Fruit fly (Drosophila melanogaster) whole organism, embryonic: ENCODE data around the gene CG1971.
A peak's percentile ranks its signal among the peaks of the same experiment; 100 is the strongest.

ENCODE experiments used
- Blimp-1 ChIP-seq: fragments of 200-800 bp; sonication (Bioruptor generic); optimal IDR thresholded peaks from 3 replicates; lab custom pipeline; 2018; ENCODE audit warnings: missing biosample characterization, missing genetic modification characterization, mild to moderate bottlenecking, moderate library complexity, missing genetic modification reagents
- CG1024 ChIP-seq: fragments of 200-800 bp; sonication (Bioruptor generic); IDR thresholded peaks from 2 replicates; pipeline ENCODE4 v1.3.6; 2022; ENCODE audit warnings: missing biosample characterization, missing genetic modification characterization
- CG10366 ChIP-seq: fragments of 200-800 bp; sonication (Bioruptor generic); IDR thresholded peaks from 2 replicates; pipeline ENCODE4 v1.3.6; 2022; ENCODE audit warnings: missing biosample characterization, missing genetic modification characterization
- CG12104 ChIP-seq: fragments of 200-800 bp; sonication (Bioruptor generic); optimal IDR thresholded peaks from 3 replicates; lab custom pipeline; 2016; ENCODE audit warnings: missing biosample characterization, missing genetic modification characterization
- CG1233 ChIP-seq: fragments of 200-800 bp; sonication (Bioruptor generic); optimal IDR thresholded peaks from 4 replicates; lab custom pipeline; 2018; ENCODE audit warnings: missing biosample characterization, mild to moderate bottlenecking, missing genetic modification characterization
- CG13894 ChIP-seq: fragments of 200-800 bp; sonication (Bioruptor generic); optimal IDR thresholded peaks from 3 replicates; lab custom pipeline; 2018; ENCODE audit warnings: missing biosample characterization, mild to moderate bottlenecking, missing genetic modification characterization, moderate library complexity
- CG14860 ChIP-seq: fragments of 200-800 bp; sonication (Bioruptor generic); IDR thresholded peaks from 3 replicates; pipeline ENCODE4 v1.3.6; 2022; ENCODE audit warnings: missing biosample characterization, missing genetic modification characterization; ENCODE audit not compliant: partially characterized antibody
- CG14965 ChIP-seq: fragments of 200-800 bp; sonication (Bioruptor generic); optimal IDR thresholded peaks from 2 replicates; lab custom pipeline; 2016; ENCODE audit warnings: missing biosample characterization, missing genetic modification characterization, borderline replicate concordance
- CG15696 ChIP-seq: fragments of 200-800 bp; sonication (Bioruptor generic); optimal IDR thresholded peaks from 2 replicates; lab custom pipeline; 2019; ENCODE audit warnings: missing biosample characterization, mild to moderate bottlenecking, missing genetic modification characterization, moderate library complexity
- CG1647 ChIP-seq: fragments of 200-800 bp; sonication (Bioruptor generic); optimal IDR thresholded peaks from 3 replicates; lab custom pipeline; 2016; ENCODE audit warnings: missing biosample characterization, missing genetic modification characterization
- CG17829 ChIP-seq: fragments of 200-800 bp; optimal IDR thresholded peaks from 2 replicates; lab custom pipeline; 2019; ENCODE audit warnings: missing biosample characterization, mild to moderate bottlenecking, missing genetic modification characterization, moderate library complexity
- CG31388 ChIP-seq: fragments of 200-800 bp; sonication (Bioruptor generic); optimal IDR thresholded peaks from 2 replicates; lab custom pipeline; 2016; ENCODE audit warnings: missing biosample characterization, missing genetic modification characterization
- CG7357 ChIP-seq: fragments of 200-800 bp; sonication (Bioruptor generic); IDR thresholded peaks from 3 replicates; pipeline ENCODE4 v1.3.6; 2022; ENCODE audit warnings: missing biosample characterization, missing genetic modification characterization
- CG7839 ChIP-seq: fragments of 200-800 bp; sonication (Bioruptor generic); optimal IDR thresholded peaks from 3 replicates; lab custom pipeline; 2018; ENCODE audit warnings: missing biosample characterization, mild to moderate bottlenecking, missing genetic modification characterization, moderate library complexity
- CG9876 ChIP-seq: fragments of 200-800 bp; sonication (Bioruptor generic); optimal IDR thresholded peaks from 2 replicates; lab custom pipeline; 2016; ENCODE audit warnings: missing biosample characterization, missing genetic modification characterization
- D19B ChIP-seq: fragments of 200-800 bp; sonication (Bioruptor generic); optimal IDR thresholded peaks from 2 replicates; lab custom pipeline; 2017; ENCODE audit warnings: missing biosample characterization, mild to moderate bottlenecking, missing genetic modification characterization
- Dp ChIP-seq: fragments of 200-800 bp; sonication (Bioruptor generic); optimal IDR thresholded peaks from 2 replicates; lab custom pipeline; 2018; ENCODE audit warnings: missing biosample characterization, mild to moderate bottlenecking, missing genetic modification characterization, moderate library complexity
- E2f1 ChIP-seq: fragments of 200-800 bp; sonication (Bioruptor generic); IDR thresholded peaks from 2 replicates; pipeline ENCODE4 v1.3.6; 2022; ENCODE audit warnings: missing biosample characterization, missing genetic modification characterization
- Ets97D ChIP-seq: fragments of 200-800 bp; sonication (Bioruptor generic); optimal IDR thresholded peaks from 3 replicates; lab custom pipeline; 2016; ENCODE audit warnings: missing biosample characterization, missing genetic modification characterization
- HLH3B ChIP-seq: fragments of 200-800 bp; sonication (Bioruptor generic); IDR thresholded peaks from 2 replicates; pipeline ENCODE4 v1.3.6; 2022; ENCODE audit warnings: missing biosample characterization, missing genetic modification characterization
- Hr3 ChIP-seq: fragments of 200-800 bp; sonication (Bioruptor generic); optimal IDR thresholded peaks from 3 replicates; lab custom pipeline; 2016; ENCODE audit warnings: missing biosample characterization, missing genetic modification characterization
- Lim3 ChIP-seq: fragments of 200-800 bp; sonication (Bioruptor generic); IDR thresholded peaks from 2 replicates; pipeline ENCODE4 v1.3.6; 2022; ENCODE audit warnings: missing biosample characterization, missing genetic modification characterization
- Mes4 ChIP-seq: fragments of 200-800 bp; sonication (Bioruptor generic); optimal IDR thresholded peaks from 2 replicates; lab custom pipeline; 2016; ENCODE audit warnings: missing biosample characterization, missing genetic modification characterization
- NK7.1 ChIP-seq: fragments of 200-800 bp; sonication (Bioruptor generic); optimal IDR thresholded peaks from 3 replicates; lab custom pipeline; 2016; ENCODE audit warnings: missing biosample characterization, missing genetic modification characterization
- Rx ChIP-seq: fragments of 200-800 bp; sonication (Bioruptor generic); IDR thresholded peaks from 2 replicates; pipeline ENCODE4 v1.3.6; 2022; ENCODE audit warnings: missing biosample characterization, missing genetic modification characterization
- ase ChIP-seq: fragments of 200-800 bp; sonication (Bioruptor generic); IDR thresholded peaks from 3 replicates; pipeline ENCODE4 v1.3.6; 2022; ENCODE audit warnings: missing biosample characterization, missing genetic modification characterization
- ash1 ChIP-seq: fragments of 200-800 bp; sonication (Bioruptor generic); optimal IDR thresholded peaks from 2 replicates; lab custom pipeline; 2018; ENCODE audit warnings: missing biosample characterization, mild to moderate bottlenecking, missing genetic modification characterization
- bab2 ChIP-seq: fragments of 200-800 bp; sonication (Bioruptor generic); optimal IDR thresholded peaks from 2 replicates; lab custom pipeline; 2016; ENCODE audit warnings: missing biosample characterization, missing genetic modification characterization
- bowl ChIP-seq: fragments of 200-800 bp; sonication (Bioruptor generic); IDR thresholded peaks from 2 replicates; pipeline ENCODE4 v1.3.6; 2022; ENCODE audit warnings: missing biosample characterization, missing genetic modification characterization
- disco-r ChIP-seq: fragments of 200-800 bp; sonication (Bioruptor generic); optimal IDR thresholded peaks from 2 replicates; lab custom pipeline; 2016; ENCODE audit warnings: missing biosample characterization, missing genetic modification characterization
- fd64A ChIP-seq: fragments of 200-800 bp; sonication (Bioruptor generic); optimal IDR thresholded peaks from 3 replicates; lab custom pipeline; 2018; ENCODE audit warnings: missing biosample characterization, mild to moderate bottlenecking, missing genetic modification characterization
- gem ChIP-seq: fragments of 200-800 bp; sonication (Bioruptor generic); optimal IDR thresholded peaks from 2 replicates; lab custom pipeline; 2019; ENCODE audit warnings: missing biosample characterization, mild to moderate bottlenecking, missing genetic modification characterization, moderate library complexity
- gt ChIP-seq: fragments of 200-800 bp; sonication (Bioruptor generic); IDR thresholded peaks from 2 replicates; pipeline ENCODE4 v1.3.6; 2022; ENCODE audit warnings: missing biosample characterization, missing genetic modification characterization
- jumu ChIP-seq: fragments of 200-800 bp; sonication (Bioruptor generic); optimal IDR thresholded peaks from 3 replicates; lab custom pipeline; 2016; ENCODE audit warnings: missing biosample characterization, missing genetic modification characterization
- lov ChIP-seq, 2 experiments: fragments of 200-800 bp in 1 of 2; fragments of >200 bp in 1 of 2; sonication (Bioruptor generic) in 1 of 2; IDR thresholded peaks in 1 of 2; optimal IDR thresholded peaks in 1 of 2; 2 replicates in 1 of 2; 3 replicates in 1 of 2; pipeline versions ENCODE4 v1.3.6 to Lab custom; 2017 to 2022; ENCODE audit warnings: missing biosample characterization in 1 of 2, missing genetic modification characterization in 1 of 2
- mirr ChIP-seq: fragments of 200-800 bp; sonication (Bioruptor generic); optimal IDR thresholded peaks from 3 replicates; lab custom pipeline; 2018; ENCODE audit warnings: missing biosample characterization, mild to moderate bottlenecking, missing genetic modification characterization
- p53 ChIP-seq: fragments of 200-800 bp; sonication (Bioruptor generic); optimal IDR thresholded peaks from 2 replicates; lab custom pipeline; 2016; ENCODE audit warnings: missing biosample characterization, missing genetic modification characterization
- peb ChIP-seq: fragments of 200-800 bp; sonication (Bioruptor generic); IDR thresholded peaks from 2 replicates; pipeline ENCODE4 v1.3.6; 2022; ENCODE audit warnings: missing biosample characterization, missing genetic modification characterization
- pita ChIP-seq: fragments of 200-800 bp; sonication (Bioruptor generic); optimal IDR thresholded peaks from 2 replicates; lab custom pipeline; 2017; ENCODE audit warnings: missing biosample characterization, mild to moderate bottlenecking, missing genetic modification characterization
- row ChIP-seq: fragments of 200-800 bp; sonication (Bioruptor generic); IDR thresholded peaks from 3 replicates; pipeline ENCODE4 v1.3.6; 2022; ENCODE audit warnings: missing biosample characterization, missing genetic modification characterization
- sd ChIP-seq: fragments of 200-800 bp; sonication (Bioruptor generic); optimal IDR thresholded peaks from 3 replicates; lab custom pipeline; 2018; ENCODE audit warnings: missing biosample characterization, mild to moderate bottlenecking, missing genetic modification characterization, moderate library complexity
- sima ChIP-seq: fragments of 200-800 bp; sonication (Bioruptor generic); optimal IDR thresholded peaks from 2 replicates; lab custom pipeline; 2016; ENCODE audit warnings: missing biosample characterization, missing genetic modification characterization
- sisA ChIP-seq: fragments of 200-800 bp; sonication (Bioruptor generic); IDR thresholded peaks from 2 replicates; pipeline ENCODE4 v1.3.6; 2022; ENCODE audit warnings: missing biosample characterization, missing genetic modification characterization
- ssp ChIP-seq: fragments of 200-800 bp; sonication (Bioruptor generic); IDR thresholded peaks from 2 replicates; pipeline ENCODE4 v1.3.6; 2022; ENCODE audit warnings: missing biosample characterization, missing genetic modification characterization
- tap ChIP-seq: fragments of 200-800 bp; optimal IDR thresholded peaks from 3 replicates; lab custom pipeline; 2019; ENCODE audit warnings: missing biosample characterization, mild to moderate bottlenecking, missing genetic modification characterization, moderate library complexity
- tgo ChIP-seq: fragments of 200-800 bp; sonication (Bioruptor generic); IDR thresholded peaks from 3 replicates; pipeline ENCODE4 v1.3.6; 2022; ENCODE audit warnings: missing biosample characterization, missing genetic modification characterization
- tna ChIP-seq: fragments of 200-800 bp; sonication (Bioruptor generic); IDR thresholded peaks from 2 replicates; pipeline ENCODE4 v1.3.6; 2022; ENCODE audit warnings: missing biosample characterization, missing genetic modification characterization; ENCODE audit not compliant: partially characterized antibody
- tup ChIP-seq: fragments of 200-800 bp; sonication (Bioruptor generic); optimal IDR thresholded peaks from 2 replicates; lab custom pipeline; 2016; ENCODE audit warnings: missing biosample characterization, mild to moderate bottlenecking, missing genetic modification characterization, moderate library complexity
- unpg ChIP-seq: fragments of 200-800 bp; sonication (Bioruptor generic); optimal IDR thresholded peaks from 3 replicates; lab custom pipeline; 2018; ENCODE audit warnings: missing biosample characterization, mild to moderate bottlenecking, missing genetic modification characterization, moderate library complexity

The CG1971 gene

dm6 chr3R:31776583-31777362 is 28.5 kb upstream of the CG1971 start, which contains the start of the genes CG2126 and faf (continued):
- no peak for TF ChIP-seq peb
- TF ChIP-seq CG14965: no peak
- peak; percentile 43 for TF ChIP-seq D19B
- TF ChIP-seq Hr3 (GFP tag; lab: Kevin White, UChicago): peak; percentile 78
- no peak for TF ChIP-seq fd64A (GFP tag; lab: Kevin White, UChicago)
- peak; percentile 78 for TF ChIP-seq Blimp-1 (GFP tag; lab: Kevin White, UChicago)
- TF ChIP-seq CG12104 (GFP tag; lab: Kevin White, UChicago): peak; percentile 75
- no peak for TF ChIP-seq sd
- TF ChIP-seq disco-r (GFP tag; lab: Kevin White, UChicago): no peak
- no peak for TF ChIP-seq CG1024
- no peak for TF ChIP-seq tup
- TF ChIP-seq jumu: peak; percentile 12
- TF ChIP-seq Lim3 (GFP tag; lab: Robert Waterston, UW): no peak
- TF ChIP-seq tap (tag; lab: Kevin White, UChicago): no peak
- TF ChIP-seq sisA (GFP tag; lab: Robert Waterston, UW): peak; percentile 64
- no peak for TF ChIP-seq Mes4 (GFP tag; lab: Kevin White, UChicago)
- peak; percentile 47; the same call in 1 of the 3 replicates for TF ChIP-seq CG7357 (GFP tag; lab: Robert Waterston, UW)
- no peak for TF ChIP-seq ash1 (GFP tag; lab: Kevin White, UChicago)
- TF ChIP-seq gem (tag; lab: Kevin White, UChicago): peak; percentile 91
- TF ChIP-seq bowl: 0 out of 2 replicates have a peak, but pooled peaks have one; percentile 32
- TF ChIP-seq CG17829 (tag; lab: Kevin White, UChicago): peak; percentile 89
- TF ChIP-seq E2f1 (GFP tag; lab: Robert Waterston, UW): peak; percentile 66
- no peak for TF ChIP-seq pita (GFP tag; lab: Kevin White, UChicago)
- TF ChIP-seq Ets97D: peak; percentile 60
- TF ChIP-seq bab2 (GFP tag; lab: Kevin White, UChicago): peak; percentile 52
- peak; percentile 48 for TF ChIP-seq CG31388 (GFP tag; lab: Kevin White, UChicago)
- TF ChIP-seq p53: no peak
- peak; percentile 59 for TF ChIP-seq Rx
- TF ChIP-seq CG1233 (GFP tag; lab: Kevin White, UChicago): peak; percentile 71
- peak; percentile 69 for TF ChIP-seq CG10366 (GFP tag; lab: Robert Waterston, UW)
- no peak for TF ChIP-seq sima (GFP tag; lab: Kevin White, UChicago)
- no peak for TF ChIP-seq lov (optimal IDR thresholded peaks at IDR 0.05; lab: Kevin White, UChicago)
- TF ChIP-seq lov (GFP tag; IDR thresholded peaks at IDR 0.05; lab: Robert Waterston, UW): 0 out of 3 replicates have a peak, but pooled peaks have one; percentile 41
- peak; percentile 83 for TF ChIP-seq CG7839 (tag; lab: Kevin White, UChicago)
- peak; percentile 60; the same call in 1 of the 2 replicates for TF ChIP-seq HLH3B (GFP tag; lab: Robert Waterston, UW)
- TF ChIP-seq mirr (GFP tag; lab: Kevin White, UChicago): peak; percentile 47
- TF ChIP-seq CG14860 (GFP tag; lab: Robert Waterston, UW): peak; percentile 33; the same call in 2 of the 3 replicates
- TF ChIP-seq tgo (GFP tag; lab: Robert Waterston, UW): peak; percentile 75
- TF ChIP-seq CG13894 (tag; lab: Kevin White, UChicago): no peak
- peak; percentile 44 for TF ChIP-seq Dp (GFP tag; lab: Kevin White, UChicago)
- TF ChIP-seq ssp (GFP tag; lab: Robert Waterston, UW): peak; percentile 61
- peak; percentile 82 for TF ChIP-seq unpg
- peak; percentile 84 for TF ChIP-seq row (GFP tag; lab: Robert Waterston, UW)
- peak; percentile 12 for TF ChIP-seq CG9876 (GFP tag; lab: Kevin White, UChicago)
- TF ChIP-seq CG1647 (GFP tag; lab: Kevin White, UChicago): peak; percentile 6
- TF ChIP-seq ase (GFP tag; lab: Robert Waterston, UW): peak; percentile 72; the same call in 1 of the 3 replicates
- TF ChIP-seq tna: no peak; the same call in 1 of the 2 replicates
- peak; percentile 31; the same call in 1 of the 2 replicates for TF ChIP-seq gt (GFP tag; lab: Robert Waterston, UW)
- peak; percentile 73 for TF ChIP-seq CG15696 (tag; lab: Kevin White, UChicago)
- peak; percentile 42 for TF ChIP-seq NK7.1
